Fruit fly (Drosophila melanogaster): ENCODE results near the gene Tsp66E.

The Tsp66E gene

DNA sequence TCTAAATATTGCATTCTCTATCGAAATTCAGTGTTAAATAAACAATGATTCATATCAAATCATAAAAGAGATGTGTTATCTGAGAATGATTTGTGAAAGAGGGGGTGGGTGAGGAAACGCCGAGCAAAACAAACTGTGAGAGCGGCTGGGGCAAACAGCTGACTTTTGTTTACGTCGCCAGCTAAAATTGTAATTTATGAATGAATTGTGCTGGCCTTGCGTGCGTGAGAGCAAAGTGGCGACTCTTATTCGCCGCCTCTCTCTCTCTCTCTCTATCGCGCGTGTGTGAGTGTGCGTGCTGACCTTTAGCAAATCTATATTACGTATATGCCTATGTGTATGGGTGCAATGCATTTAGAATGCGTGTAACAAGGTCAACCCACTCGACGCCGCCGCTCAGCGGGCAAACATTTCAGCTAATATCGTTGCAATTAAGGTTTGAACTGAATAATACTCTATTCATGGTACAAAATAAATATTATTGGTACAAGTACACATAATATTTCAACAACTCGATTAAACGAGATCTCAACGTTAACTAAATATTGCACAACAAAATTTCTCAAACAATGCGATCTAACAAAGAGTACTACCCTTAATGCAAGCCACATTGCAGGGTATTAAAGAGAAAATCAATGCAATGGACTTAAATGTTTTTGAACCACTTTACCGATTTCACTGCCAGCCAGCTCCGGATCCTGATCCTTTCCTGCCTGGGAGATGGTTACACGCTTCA is 66.5 kb downstream of the Tsp66E start (continued):
- no peak for TF ChIP-seq CG3726 (GFP tag; IDR thresholded peaks at IDR 0.05)
- no peak for TF ChIP-seq crc (GFP tag; optimal IDR thresholded peaks at IDR 0.05)
- no peak for TF ChIP-seq CG18599 (GFP tag; optimal IDR thresholded peaks at IDR 0.05)
- TF ChIP-seq dmrt99B (tag; optimal IDR thresholded peaks at IDR 0.05) = no peak
- peak; percentile 40 for TF ChIP-seq az2 (GFP tag; optimal IDR thresholded peaks at IDR 0.05)
- TF ChIP-seq trh (GFP tag; optimal IDR thresholded peaks at IDR 0.05) = no peak
- no peak for TF ChIP-seq Fer2 (tag; optimal IDR thresholded peaks at IDR 0.05)
- no peak for TF ChIP-seq BtbVII (GFP tag; optimal IDR thresholded peaks at IDR 0.05)
- TF ChIP-seq Hr78 (GFP tag; optimal IDR thresholded peaks at IDR 0.05) = peak in 1 of 2 experiments; percentile 99
- peak; percentile 22 for TF ChIP-seq CG10543 (GFP tag; optimal IDR thresholded peaks at IDR 0.05)
- TF ChIP-seq yki (optimal IDR thresholded peaks at IDR 0.05) = no peak
- no peak for TF ChIP-seq pho (GFP tag; optimal IDR thresholded peaks at IDR 0.05)
- no peak for TF ChIP-seq odd (GFP tag; optimal IDR thresholded peaks at IDR 0.05)
- TF ChIP-seq Xrp1 (GFP tag; IDR thresholded peaks at IDR 0.05) = 0 out of 2 replicates have a peak, but pooled peaks have one; percentile 21
- TF ChIP-seq CG9797 (GFP tag; optimal IDR thresholded peaks at IDR 0.05) = no peak
- no peak for TF ChIP-seq Stat92E (GFP tag; optimal IDR thresholded peaks at IDR 0.05)
- TF ChIP-seq inv (GFP tag; IDR thresholded peaks at IDR 0.05; ENCODE audit: partially characterized antibody) = no peak
- peak; percentile 14 for TF ChIP-seq CG18262 (tag; optimal IDR thresholded peaks at IDR 0.05)
- no peak for TF ChIP-seq CG1603 (tag; optimal IDR thresholded peaks at IDR 0.05)
- no peak for TF ChIP-seq CG17328 (GFP tag; IDR thresholded peaks at IDR 0.05)
- peak; percentile 72 for TF ChIP-seq Elba2 (GFP tag; optimal IDR thresholded peaks at IDR 0.05)
- TF ChIP-seq org-1 (GFP tag; optimal IDR thresholded peaks at IDR 0.05) = no peak
- no peak for TF ChIP-seq Hr39 (optimal IDR thresholded peaks at IDR 0.05)
- TF ChIP-seq Optix (GFP tag; IDR thresholded peaks at IDR 0.05) = no peak
- peak; percentile 49; the same call in 2 of the 3 replicates for TF ChIP-seq row (GFP tag; IDR thresholded peaks at IDR 0.05)
- no peak; the same call in 1 of the 2 replicates for TF ChIP-seq Scr (GFP tag; IDR thresholded peaks at IDR 0.05; ENCODE audit: partially characterized antibody)
- no peak for TF ChIP-seq hb (GFP tag; IDR thresholded peaks at IDR 0.05; ENCODE audit: partially characterized antibody)
- TF ChIP-seq CTCF (GFP tag; optimal IDR thresholded peaks at IDR 0.05) = no peak
- no peak for TF ChIP-seq CG15601 (tag; optimal IDR thresholded peaks at IDR 0.05)
- TF ChIP-seq chif (GFP tag; optimal IDR thresholded peaks at IDR 0.05) = peak in 1 of 2 experiments; percentile 21
- peak; percentile 39 for TF ChIP-seq Fer1 (GFP tag; optimal IDR thresholded peaks at IDR 0.05)
- no peak for TF ChIP-seq ac (GFP tag; optimal IDR thresholded peaks at IDR 0.05)
- peak; percentile 85 for TF ChIP-seq sens (GFP tag)
- peak; percentile 28 for TF ChIP-seq lilli (GFP tag; optimal IDR thresholded peaks at IDR 0.05)
- TF ChIP-seq CG8478 (optimal IDR thresholded peaks at IDR 0.05) = no peak
- peak; percentile 21; the same call in 1 of the 2 replicates for TF ChIP-seq sob (GFP tag; IDR thresholded peaks at IDR 0.05)
- peak; percentile 48 for TF ChIP-seq CG6689 (GFP tag; IDR thresholded peaks at IDR 0.05)
- TF ChIP-seq CG34224 (GFP tag; IDR thresholded peaks at IDR 0.05; ENCODE audit: partially characterized antibody) = peak; percentile 73
- no peak for TF ChIP-seq CG13775 (GFP tag; optimal IDR thresholded peaks at IDR 0.05)
- TF ChIP-seq CG8359 (GFP tag; optimal IDR thresholded peaks at IDR 0.05; ENCODE audit: borderline replicate concordance) = no peak
- TF ChIP-seq Poxn (GFP tag; IDR thresholded peaks at IDR 0.05) = no peak
- TF ChIP-seq CG16779 (GFP tag; IDR thresholded peaks at IDR 0.05) = no peak
- no peak for TF ChIP-seq CG16813 (GFP tag; IDR thresholded peaks at IDR 0.05; ENCODE audit: partially characterized antibody)
- peak; percentile 85 for TF ChIP-seq CG15479 (GFP tag; optimal IDR thresholded peaks at IDR 0.05)
- no peak for TF ChIP-seq twi (tag; optimal IDR thresholded peaks at IDR 0.05)
- TF ChIP-seq CG8765 (GFP tag; IDR thresholded peaks at IDR 0.05) = no peak
- no peak for TF ChIP-seq CG33557 (GFP tag; optimal IDR thresholded peaks at IDR 0.05)
- TF ChIP-seq pros (GFP tag; optimal IDR thresholded peaks at IDR 0.05) = no peak
- TF ChIP-seq CG16815 (GFP tag; optimal IDR thresholded peaks at IDR 0.05) = no peak
- TF ChIP-seq Rfx (GFP tag; IDR thresholded peaks at IDR 0.05) = no peak
